Fruit fly (Drosophila melanogaster) whole organism, embryonic: Measurements from ENCODE around the gene CG15625.

ENCODE experiments used
- CG1024 ChIP-seq: fragments of 200-800 bp; sonication (Bioruptor generic); IDR thresholded peaks from 2 replicates; pipeline ENCODE4 v1.3.6; 2022; ENCODE audit warnings: missing biosample characterization, missing genetic modification characterization
- CG10565 ChIP-seq: fragments of 200-800 bp; sonication (Bioruptor generic); optimal IDR thresholded peaks from 3 replicates; lab custom pipeline; 2016; ENCODE audit warnings: missing biosample characterization, mild to moderate bottlenecking, missing genetic modification characterization
- CG11560 ChIP-seq: fragments of 200-800 bp; sonication (Bioruptor generic); IDR thresholded peaks from 3 replicates; pipeline ENCODE4 v1.3.6; 2022; ENCODE audit warnings: missing biosample characterization, missing genetic modification characterization
- CG12391 ChIP-seq: fragments of 200-800 bp; sonication (Bioruptor generic); optimal IDR thresholded peaks from 3 replicates; lab custom pipeline; 2018; ENCODE audit warnings: missing biosample characterization, mild to moderate bottlenecking, missing genetic modification characterization, moderate library complexity
- CG14710 ChIP-seq: fragments of 200-800 bp; sonication (Bioruptor generic); optimal IDR thresholded peaks from 3 replicates; lab custom pipeline; 2019; ENCODE audit warnings: missing biosample characterization, mild to moderate bottlenecking, missing genetic modification characterization, moderate library complexity
- CG14860 ChIP-seq: fragments of 200-800 bp; sonication (Bioruptor generic); IDR thresholded peaks from 3 replicates; pipeline ENCODE4 v1.3.6; 2022; ENCODE audit warnings: missing biosample characterization, missing genetic modification characterization; ENCODE audit not compliant: partially characterized antibody
- CG17186 ChIP-seq: fragments of 200-800 bp; sonication (Bioruptor generic); optimal IDR thresholded peaks from 3 replicates; lab custom pipeline; 2017; ENCODE audit warnings: missing biosample characterization, missing genetic modification reagents, missing genetic modification characterization
- CG17385 ChIP-seq: fragments of 200-800 bp; sonication (Bioruptor generic); optimal IDR thresholded peaks from 3 replicates; lab custom pipeline; 2018; ENCODE audit warnings: missing biosample characterization, mild to moderate bottlenecking, missing genetic modification characterization
- CG18011 ChIP-seq: fragments of 200-800 bp; sonication (Bioruptor generic); optimal IDR thresholded peaks from 2 replicates; lab custom pipeline; 2017; ENCODE audit warnings: missing biosample characterization, missing genetic modification characterization, mild to moderate bottlenecking, moderate library complexity, missing genotype
- CG3065 ChIP-seq: fragments of 200-800 bp; sonication (Bioruptor generic); optimal IDR thresholded peaks from 2 replicates; lab custom pipeline; 2016; ENCODE audit warnings: missing biosample characterization, missing genetic modification characterization
- CG31388 ChIP-seq: fragments of 200-800 bp; sonication (Bioruptor generic); optimal IDR thresholded peaks from 2 replicates; lab custom pipeline; 2016; ENCODE audit warnings: missing biosample characterization, missing genetic modification characterization
- CG33213 ChIP-seq: fragments of 200-800 bp; sonication (Bioruptor generic); optimal IDR thresholded peaks from 3 replicates; lab custom pipeline; 2016; ENCODE audit warnings: missing biosample characterization, missing genetic modification characterization
- CG34422 ChIP-seq: fragments of 200-800 bp; sonication (Bioruptor generic); IDR thresholded peaks from 3 replicates; pipeline ENCODE4 v1.3.6; 2022; ENCODE audit warnings: missing biosample characterization, missing genetic modification characterization
- CG3726 ChIP-seq: fragments of 200-800 bp; sonication (Bioruptor generic); IDR thresholded peaks from 3 replicates; pipeline ENCODE4, ENCODE4 v1.3.6; 2022; ENCODE audit warnings: missing biosample characterization, missing genetic modification characterization
- CG4730 ChIP-seq: fragments of 200-800 bp; sonication (Bioruptor generic); IDR thresholded peaks from 2 replicates; pipeline ENCODE4 v1.3.6; 2022; ENCODE audit warnings: missing biosample characterization, missing genetic modification characterization
- CG6791 ChIP-seq: fragments of 200-800 bp; sonication (Bioruptor generic); IDR thresholded peaks from 3 replicates; pipeline ENCODE4 v1.3.6; 2022; ENCODE audit warnings: missing biosample characterization, missing genetic modification characterization; ENCODE audit not compliant: partially characterized antibody
- CG7556 ChIP-seq: fragments of 200-800 bp; sonication (Bioruptor generic); optimal IDR thresholded peaks from 2 replicates; lab custom pipeline; 2017; ENCODE audit warnings: missing biosample characterization, mild to moderate bottlenecking, missing genetic modification characterization
- CG7745 ChIP-seq: fragments of 200-800 bp; sonication (Bioruptor generic); optimal IDR thresholded peaks from 2 replicates; lab custom pipeline; 2018; ENCODE audit warnings: missing biosample characterization, mild to moderate bottlenecking, missing genetic modification characterization, moderate library complexity
- CG8765 ChIP-seq: fragments of 200-800 bp; sonication (Bioruptor generic); IDR thresholded peaks from 2 replicates; pipeline ENCODE4 v1.3.6; 2022; ENCODE audit warnings: missing biosample characterization, missing genetic modification characterization
- CG9215 ChIP-seq: fragments of 200-800 bp; sonication (Bioruptor generic); IDR thresholded peaks from 2 replicates; pipeline ENCODE4 v1.3.6; 2022; ENCODE audit warnings: missing biosample characterization, missing genetic modification characterization
- CG9876 ChIP-seq: fragments of 200-800 bp; sonication (Bioruptor generic); optimal IDR thresholded peaks from 2 replicates; lab custom pipeline; 2016; ENCODE audit warnings: missing biosample characterization, missing genetic modification characterization
- CoRest ChIP-seq: fragments of 200-800 bp; sonication (Bioruptor generic); optimal IDR thresholded peaks from 3 replicates; lab custom pipeline; 2018; ENCODE audit warnings: missing biosample characterization, mild to moderate bottlenecking, missing genetic modification characterization, moderate library complexity
- Gug ChIP-seq: fragments of 200-800 bp; sonication (Bioruptor generic); IDR thresholded peaks from 4 replicates; pipeline ENCODE4 v1.3.6; 2022; ENCODE audit warnings: missing biosample characterization, missing genetic modification characterization
- HLH3B ChIP-seq: fragments of 200-800 bp; sonication (Bioruptor generic); IDR thresholded peaks from 2 replicates; pipeline ENCODE4 v1.3.6; 2022; ENCODE audit warnings: missing biosample characterization, missing genetic modification characterization
- Hr39 ChIP-seq: fragments of >200 bp; optimal IDR thresholded peaks from 2 replicates; lab custom pipeline; 2017
- Max ChIP-seq: fragments of 200-800 bp; sonication (Bioruptor generic); optimal IDR thresholded peaks from 2 replicates; lab custom pipeline; 2016; ENCODE audit warnings: missing biosample characterization, mild to moderate bottlenecking, missing genetic modification characterization
- Med ChIP-seq: fragments of 200-800 bp; sonication (Bioruptor generic); peaks from one replicate; lab custom pipeline; 2016; ENCODE audit warnings: missing biosample characterization, missing genetic modification characterization, mild to moderate bottlenecking, inconsistent platforms, moderate library complexity
- Meics ChIP-seq: fragments of 200-800 bp; sonication (Bioruptor generic); optimal IDR thresholded peaks from 2 replicates; lab custom pipeline; 2017; ENCODE audit warnings: missing biosample characterization, mild to moderate bottlenecking, missing genetic modification characterization
- Mes4 ChIP-seq: fragments of 200-800 bp; sonication (Bioruptor generic); optimal IDR thresholded peaks from 2 replicates; lab custom pipeline; 2016; ENCODE audit warnings: missing biosample characterization, missing genetic modification characterization
- Myb ChIP-seq: fragments of 200-800 bp; sonication (Bioruptor generic); optimal IDR thresholded peaks from 2 replicates; lab custom pipeline; 2016; ENCODE audit warnings: missing biosample characterization, missing genetic modification characterization
- Rfx ChIP-seq: fragments of 200-800 bp; sonication (Bioruptor generic); IDR thresholded peaks from 2 replicates; pipeline ENCODE4 v1.3.6; 2022; ENCODE audit warnings: missing biosample characterization, missing genetic modification characterization
- Side ChIP-seq: fragments of 200-800 bp; sonication (Bioruptor generic); optimal IDR thresholded peaks from 2 replicates; lab custom pipeline; 2016; ENCODE audit warnings: missing biosample characterization, missing genetic modification characterization
- Sry-β ChIP-seq: fragments of 200-800 bp; sonication (Bioruptor generic); optimal IDR thresholded peaks from 2 replicates; lab custom pipeline; 2018; ENCODE audit warnings: missing biosample characterization, mild to moderate bottlenecking, missing genetic modification characterization, moderate library complexity
- aop ChIP-seq: fragments of 200-800 bp; sonication (Bioruptor generic); IDR thresholded peaks from 2 replicates; pipeline ENCODE4 v1.3.6; 2022; ENCODE audit warnings: missing biosample characterization, missing genetic modification characterization
- ap ChIP-seq: fragments of 200-800 bp; sonication (Bioruptor generic); IDR thresholded peaks from 2 replicates; pipeline ENCODE4 v1.3.6; 2022; ENCODE audit warnings: missing biosample characterization, missing genetic modification characterization
- bigmax ChIP-seq: fragments of 200-800 bp; sonication (Bioruptor generic); optimal IDR thresholded peaks from 2 replicates; lab custom pipeline; 2018; ENCODE audit warnings: missing biosample characterization, mild to moderate bottlenecking, missing genetic modification characterization
- crc ChIP-seq: fragments of 200-800 bp; sonication (Bioruptor generic); optimal IDR thresholded peaks from 2 replicates; lab custom pipeline; 2016; ENCODE audit warnings: missing biosample characterization, missing genetic modification characterization
- dm ChIP-seq: fragments of 200-800 bp; sonication (Bioruptor generic); optimal IDR thresholded peaks from 3 replicates; lab custom pipeline; 2016; ENCODE audit warnings: missing biosample characterization, missing genetic modification characterization
- dpn ChIP-seq, 2 experiments: fragments of 200-800 bp; sonication (Bioruptor generic); optimal IDR thresholded peaks; 3 replicates each; lab custom pipeline; 2016; ENCODE audit warnings: missing biosample characterization in 2 of 2, missing genetic modification characterization in 2 of 2
- gsb-n ChIP-seq: fragments of 200-800 bp; sonication (Bioruptor generic); optimal IDR thresholded peaks from 3 replicates; lab custom pipeline; 2018; ENCODE audit warnings: missing biosample characterization, mild to moderate bottlenecking, missing genetic modification characterization
- hb ChIP-seq: fragments of 200-800 bp; sonication (Bioruptor generic); IDR thresholded peaks from 3 replicates; pipeline ENCODE4 v1.3.6; 2022; ENCODE audit warnings: missing biosample characterization, missing genetic modification characterization; ENCODE audit not compliant: partially characterized antibody
- lab ChIP-seq: fragments of 200-800 bp; sonication (Bioruptor generic); optimal IDR thresholded peaks from 3 replicates; lab custom pipeline; 2017; ENCODE audit warnings: missing biosample characterization, missing genetic modification characterization, mild to moderate bottlenecking, moderate library complexity, missing genetic modification reagents
- mld ChIP-seq: fragments of 200-800 bp; sonication (Bioruptor generic); IDR thresholded peaks from 3 replicates; pipeline ENCODE4 v1.3.6; 2022; ENCODE audit warnings: missing biosample characterization, missing genetic modification characterization; ENCODE audit not compliant: partially characterized antibody
- org-1 ChIP-seq: fragments of 200-800 bp; sonication (Bioruptor generic); optimal IDR thresholded peaks from 2 replicates; lab custom pipeline; 2017; ENCODE audit warnings: missing biosample characterization, missing genetic modification characterization
- otp ChIP-seq: fragments of 200-800 bp; sonication (Bioruptor generic); IDR thresholded peaks from 3 replicates; pipeline ENCODE4, ENCODE4 v1.3.6; 2022; ENCODE audit warnings: missing biosample characterization, missing genetic modification characterization
- psq ChIP-seq: fragments of 200-800 bp; sonication (Bioruptor generic); optimal IDR thresholded peaks from 2 replicates; lab custom pipeline; 2017; ENCODE audit warnings: missing biosample characterization, missing genetic modification characterization
- rib ChIP-seq: fragments of 200-800 bp; sonication (Bioruptor generic); IDR thresholded peaks from 2 replicates; pipeline ENCODE4 v1.3.6; 2022; ENCODE audit warnings: missing biosample characterization, missing genetic modification characterization
- run ChIP-seq: fragments of 200-800 bp; sonication (Bioruptor generic); optimal IDR thresholded peaks from 3 replicates; lab custom pipeline; 2018; ENCODE audit warnings: missing biosample characterization, mild to moderate bottlenecking, missing genetic modification characterization
- schlank ChIP-seq: fragments of 200-800 bp; sonication (Bioruptor generic); optimal IDR thresholded peaks from 2 replicates; lab custom pipeline; 2018; ENCODE audit warnings: missing biosample characterization, mild to moderate bottlenecking, missing genetic modification characterization
- shn ChIP-seq: fragments of 200-800 bp; sonication (Bioruptor generic); optimal IDR thresholded peaks from 3 replicates; lab custom pipeline; 2016; ENCODE audit warnings: missing biosample characterization, missing genetic modification characterization
- sim ChIP-seq: fragments of 200-800 bp; sonication (Bioruptor generic); IDR thresholded peaks from 2 replicates; pipeline ENCODE4 v1.3.6; 2022; ENCODE audit warnings: missing biosample characterization, missing genetic modification characterization
- stwl ChIP-seq: fragments of 200-800 bp; sonication (Bioruptor generic); optimal IDR thresholded peaks from 3 replicates; lab custom pipeline; 2018; ENCODE audit warnings: missing biosample characterization, mild to moderate bottlenecking, missing genetic modification characterization, moderate library complexity
- zfh2 ChIP-seq: fragments of 200-800 bp; sonication (Bioruptor generic); optimal IDR thresholded peaks from 2 replicates; lab custom pipeline; 2016; ENCODE audit warnings: missing biosample characterization, missing genetic modification characterization

CG15625 gene

DNA sequence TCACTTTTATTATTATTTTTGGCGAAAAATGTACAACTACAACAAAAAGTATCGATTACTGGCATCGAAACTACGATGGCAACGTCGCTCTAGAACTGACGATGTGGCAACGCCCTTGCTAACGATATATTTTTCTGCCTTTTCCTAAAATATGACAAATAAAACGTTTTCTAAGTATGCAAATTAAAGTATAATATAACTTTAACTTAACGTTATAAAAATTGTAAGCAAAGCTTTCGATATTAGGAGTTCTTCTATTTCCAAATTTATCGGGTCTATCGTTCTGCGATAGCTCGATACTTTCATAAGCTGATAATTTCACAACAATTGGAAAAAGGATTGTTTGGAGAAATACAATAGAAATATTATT is 6.8 kb upstream of the CG15625 start, which contains the start of the genes Cf2 and CG3008 (continued):
- TF ChIP-seq CG12391 (tag; lab: Kevin White, UChicago) (peak; percentile 40), Gug (GFP tag; lab: Robert Waterston, UW) (no peak), CG17186 (GFP tag; lab: Kevin White, UChicago) (no peak), gsb-n (tag; lab: Kevin White, UChicago) (no peak), CG10565 (GFP tag; lab: Kevin White, UChicago) (no peak), CG3065 (GFP tag; lab: Kevin White, UChicago) (no peak), CG7556 (GFP tag; lab: Kevin White, UChicago) (no peak), stwl (tag; lab: Kevin White, UChicago) (peak; percentile 67), rib (GFP tag; lab: Robert Waterston, UW) (no peak), lab (GFP tag; lab: Kevin White, UChicago) (no peak), CoRest (tag; lab: Kevin White, UChicago) (no peak), crc (no peak), CG3726 (GFP tag; lab: Robert Waterston, UW) (no peak), CG7745 (no peak), aop (GFP tag; lab: Robert Waterston, UW) (no peak), Myb (GFP tag; lab: Kevin White, UChicago) (peak; percentile 33), CG17385 (no peak), Meics (GFP tag; lab: Kevin White, UChicago) (no peak), CG14710 (peak; percentile 74), mld (GFP tag; lab: Robert Waterston, UW) (peak; percentile 52; the same call in 1 of the 3 replicates), bigmax (no peak), run (no peak), Sry-β (GFP tag; lab: Kevin White, UChicago) (no peak), CG9215 (GFP tag; lab: Robert Waterston, UW) (no peak), Max (no peak), Side (GFP tag; lab: Kevin White, UChicago) (no peak), CG31388 (GFP tag; lab: Kevin White, UChicago) (no peak), shn (no peak), CG6791 (peak; percentile 77), CG14860 (GFP tag; lab: Robert Waterston, UW) (peak; percentile 82; the same call in 2 of the 3 replicates), sim (GFP tag; lab: Robert Waterston, UW) (no peak), CG4730 (no peak), schlank (tag; lab: Kevin White, UChicago) (no peak), HLH3B (GFP tag; lab: Robert Waterston, UW) (no peak), CG18011 (GFP tag; lab: Kevin White, UChicago) (no peak), otp (GFP tag; lab: Robert Waterston, UW) (no peak), Med (GFP tag; lab: Kevin White, UChicago) (peak; percentile 58), dm (no peak), CG8765 (no peak), CG1024 (GFP tag; lab: Robert Waterston, UW) (no peak), Hr39 (lab: Kevin White, UChicago) (no peak), CG34422 (no peak), org-1 (no peak), dpn (GFP tag; optimal IDR thresholded peaks at IDR 0.05; lab: Kevin White, UChicago) (no peak), CG11560 (no peak), hb (peak; percentile 88), CG33213 (peak; percentile 8), psq (GFP tag; lab: Kevin White, UChicago) (peak; percentile 0), ap (GFP tag; lab: Robert Waterston, UW) (no peak), CG9876 (GFP tag; lab: Kevin White, UChicago) (no peak), Rfx (GFP tag; lab: Robert Waterston, UW) (no peak), zfh2 (no peak), Mes4 (GFP tag; lab: Kevin White, UChicago) (no peak)
